Fruit fly (Drosophila melanogaster) whole organism, embryonic: ENCODE data around the gene CG43954.

ENCODE experiments used
- Blimp-1 ChIP-seq: fragments of 200-800 bp; sonication (Bioruptor generic); optimal IDR thresholded peaks from 3 replicates; lab custom pipeline; 2018; ENCODE audit warnings: missing biosample characterization, missing genetic modification characterization, mild to moderate bottlenecking, moderate library complexity, missing genetic modification reagents
- CG10543 ChIP-seq: fragments of 200-800 bp; sonication (Bioruptor generic); optimal IDR thresholded peaks from 3 replicates; lab custom pipeline; 2017; ENCODE audit warnings: missing biosample characterization, mild to moderate bottlenecking, missing genetic modification characterization, moderate library complexity
- CG11398 ChIP-seq: fragments of 200-800 bp; sonication (Bioruptor generic); optimal IDR thresholded peaks from 2 replicates; lab custom pipeline; 2016; ENCODE audit warnings: missing biosample characterization, missing genetic modification characterization
- CG11504 ChIP-seq: fragments of 200-800 bp; sonication (Bioruptor generic); optimal IDR thresholded peaks from 3 replicates; lab custom pipeline; 2019; ENCODE audit warnings: missing biosample characterization, mild to moderate bottlenecking, missing genetic modification characterization, moderate library complexity
- CG17361 ChIP-seq: fragments of 200-800 bp; sonication (Bioruptor generic); IDR thresholded peaks from 3 replicates; pipeline ENCODE4 v1.3.6; 2022; ENCODE audit warnings: missing biosample characterization, missing genetic modification characterization
- CG17612 ChIP-seq: fragments of 200-800 bp; sonication (Bioruptor generic); IDR thresholded peaks from 2 replicates; pipeline ENCODE4 v1.3.6; 2022; ENCODE audit warnings: missing biosample characterization, missing genetic modification characterization
- CG18011 ChIP-seq: fragments of 200-800 bp; sonication (Bioruptor generic); optimal IDR thresholded peaks from 2 replicates; lab custom pipeline; 2017; ENCODE audit warnings: missing biosample characterization, missing genetic modification characterization, mild to moderate bottlenecking, moderate library complexity, missing genotype
- CG18262 ChIP-seq: fragments of 200-800 bp; optimal IDR thresholded peaks from 3 replicates; lab custom pipeline; 2019; ENCODE audit warnings: missing biosample characterization, mild to moderate bottlenecking, missing genetic modification characterization, moderate library complexity
- CG2712 ChIP-seq: fragments of 200-800 bp; optimal IDR thresholded peaks from 3 replicates; lab custom pipeline; 2019; ENCODE audit warnings: missing biosample characterization, mild to moderate bottlenecking, missing genetic modification characterization, moderate library complexity
- CG2889 ChIP-seq: fragments of 200-800 bp; sonication (Bioruptor generic); IDR thresholded peaks from 3 replicates; pipeline ENCODE4 v1.3.6; 2022; ENCODE audit warnings: missing biosample characterization, missing genetic modification characterization
- CG34376 ChIP-seq: fragments of 200-800 bp; sonication (Bioruptor generic); optimal IDR thresholded peaks from 2 replicates; lab custom pipeline; 2018; ENCODE audit warnings: missing biosample characterization, mild to moderate bottlenecking, missing genetic modification characterization
- CG34422 ChIP-seq: fragments of 200-800 bp; sonication (Bioruptor generic); IDR thresholded peaks from 3 replicates; pipeline ENCODE4 v1.3.6; 2022; ENCODE audit warnings: missing biosample characterization, missing genetic modification characterization
- CG42726 ChIP-seq: fragments of 200-800 bp; sonication (Bioruptor generic); IDR thresholded peaks from 2 replicates; pipeline ENCODE4 v1.3.6; 2022; ENCODE audit warnings: missing biosample characterization, missing genetic modification characterization; ENCODE audit not compliant: partially characterized antibody
- CG5245 ChIP-seq: fragments of 200-800 bp; sonication (Bioruptor generic); optimal IDR thresholded peaks from 3 replicates; lab custom pipeline; 2016; ENCODE audit warnings: missing biosample characterization, missing genetic modification characterization
- CG6689 ChIP-seq: fragments of 200-800 bp; sonication (Bioruptor generic); IDR thresholded peaks from 2 replicates; pipeline ENCODE4 v1.3.6; 2022; ENCODE audit warnings: missing biosample characterization, missing genetic modification characterization
- CG8924 ChIP-seq: fragments of 200-800 bp; optimal IDR thresholded peaks from 3 replicates; lab custom pipeline; 2019; ENCODE audit warnings: missing biosample characterization, mild to moderate bottlenecking, missing genetic modification characterization, moderate library complexity
- CTCF ChIP-seq: fragments of 200-800 bp; sonication (Bioruptor generic); optimal IDR thresholded peaks from 2 replicates; lab custom pipeline; 2017; ENCODE audit warnings: missing biosample characterization, mild to moderate bottlenecking, missing genetic modification characterization, moderate library complexity
- Doc2 ChIP-seq: fragments of 200-800 bp; sonication (Bioruptor generic); IDR thresholded peaks from 2 replicates; pipeline ENCODE4 v1.3.6; 2022; ENCODE audit warnings: missing biosample characterization, missing genetic modification characterization
- Eip74EF ChIP-seq, 2 experiments: fragments of 200-800 bp in 1 of 2; fragments of >200 bp in 1 of 2; sonication (Bioruptor generic) in 1 of 2; optimal IDR thresholded peaks; 2 replicates each; lab custom pipeline; 2017 to 2019; ENCODE audit warnings: missing biosample characterization in 2 of 2, missing genetic modification characterization in 2 of 2, mild to moderate bottlenecking in 1 of 2, moderate library complexity in 1 of 2
- H15 ChIP-seq: fragments of 200-800 bp; sonication (Bioruptor generic); IDR thresholded peaks from 3 replicates; pipeline ENCODE4 v1.3.6; 2022; ENCODE audit warnings: missing biosample characterization, missing genetic modification characterization
- HmgZ ChIP-seq: fragments of 200-800 bp; sonication (Bioruptor generic); optimal IDR thresholded peaks from 2 replicates; lab custom pipeline; 2018; ENCODE audit warnings: missing biosample characterization, mild to moderate bottlenecking, missing genetic modification characterization
- Sox102F ChIP-seq: fragments of 200-800 bp; sonication (Bioruptor generic); optimal IDR thresholded peaks from 2 replicates; lab custom pipeline; 2018; ENCODE audit warnings: missing biosample characterization, mild to moderate bottlenecking, missing genetic modification characterization, moderate library complexity
- TFAM ChIP-seq: fragments of 200-800 bp; sonication (Bioruptor generic); optimal IDR thresholded peaks from 2 replicates; lab custom pipeline; 2017; ENCODE audit warnings: missing biosample characterization, missing genetic modification characterization, inconsistent platforms
- Taf1 ChIP-seq: fragments of 200-800 bp; sonication (Bioruptor generic); IDR thresholded peaks from 2 replicates; pipeline ENCODE4 v1.3.6; 2022; ENCODE audit warnings: missing biosample characterization, missing genetic modification characterization
- Xbp1 ChIP-seq: fragments of 200-800 bp; sonication (Bioruptor generic); optimal IDR thresholded peaks from 3 replicates; lab custom pipeline; 2016; ENCODE audit warnings: missing biosample characterization, mild to moderate bottlenecking, missing genetic modification characterization
- abd-A ChIP-seq: fragments of 200-800 bp; sonication (Bioruptor generic); optimal IDR thresholded peaks from 3 replicates; lab custom pipeline; 2019; ENCODE audit warnings: missing biosample characterization, mild to moderate bottlenecking, missing genetic modification characterization, moderate library complexity
- ara ChIP-seq: fragments of 200-800 bp; sonication (Bioruptor generic); IDR thresholded peaks from 2 replicates; pipeline ENCODE4 v1.3.6; 2022; ENCODE audit warnings: missing biosample characterization, missing genetic modification characterization
- chinmo ChIP-seq: fragments of 200-800 bp; sonication (Bioruptor generic); IDR thresholded peaks from 4 replicates; pipeline ENCODE4 v1.3.6; 2022; ENCODE audit warnings: missing biosample characterization, missing genetic modification characterization; ENCODE audit not compliant: partially characterized antibody
- ci ChIP-seq: fragments of 200-800 bp; sonication (Bioruptor generic); IDR thresholded peaks from 3 replicates; pipeline ENCODE4 v1.3.6; 2022; ENCODE audit warnings: missing biosample characterization, missing genetic modification characterization
- crol ChIP-seq: fragments of 200-800 bp; sonication (Bioruptor generic); IDR thresholded peaks from 2 replicates; pipeline ENCODE4 v1.3.6; 2022; ENCODE audit warnings: missing biosample characterization, missing genetic modification characterization
- eve ChIP-seq, 2 experiments: fragments of >200 bp; optimal IDR thresholded peaks; 2 replicates each; lab custom pipeline; 2017; ENCODE audit warnings: missing biosample characterization in 2 of 2, missing genetic modification characterization in 2 of 2
- fd64A ChIP-seq: fragments of 200-800 bp; sonication (Bioruptor generic); optimal IDR thresholded peaks from 3 replicates; lab custom pipeline; 2018; ENCODE audit warnings: missing biosample characterization, mild to moderate bottlenecking, missing genetic modification characterization
- gcm ChIP-seq: fragments of 200-800 bp; sonication (Bioruptor generic); optimal IDR thresholded peaks from 2 replicates; lab custom pipeline; 2019; ENCODE audit warnings: missing biosample characterization, mild to moderate bottlenecking, missing genetic modification characterization, moderate library complexity
- kni ChIP-seq: fragments of 200-800 bp; sonication (Bioruptor generic); optimal IDR thresholded peaks from 3 replicates; lab custom pipeline; 2017; ENCODE audit warnings: mild to moderate bottlenecking, missing biosample characterization, missing genetic modification reagents, missing genetic modification characterization
- lbe ChIP-seq: fragments of 200-800 bp; sonication (Bioruptor generic); optimal IDR thresholded peaks from 2 replicates; lab custom pipeline; 2016; ENCODE audit warnings: missing biosample characterization, mild to moderate bottlenecking, missing genetic modification characterization
- mirr ChIP-seq: fragments of 200-800 bp; sonication (Bioruptor generic); optimal IDR thresholded peaks from 3 replicates; lab custom pipeline; 2018; ENCODE audit warnings: missing biosample characterization, mild to moderate bottlenecking, missing genetic modification characterization
- oc ChIP-seq: fragments of 200-800 bp; sonication (Bioruptor generic); optimal IDR thresholded peaks from 2 replicates; lab custom pipeline; 2018; ENCODE audit warnings: missing biosample characterization, mild to moderate bottlenecking, missing genetic modification characterization, moderate library complexity
- p53 ChIP-seq: fragments of 200-800 bp; sonication (Bioruptor generic); optimal IDR thresholded peaks from 2 replicates; lab custom pipeline; 2016; ENCODE audit warnings: missing biosample characterization, missing genetic modification characterization
- pros ChIP-seq: fragments of 200-800 bp; sonication (Bioruptor generic); optimal IDR thresholded peaks from 3 replicates; lab custom pipeline; 2019; ENCODE audit warnings: missing biosample characterization, mild to moderate bottlenecking, missing genetic modification characterization, moderate library complexity
- schlank ChIP-seq: fragments of 200-800 bp; sonication (Bioruptor generic); optimal IDR thresholded peaks from 2 replicates; lab custom pipeline; 2018; ENCODE audit warnings: missing biosample characterization, mild to moderate bottlenecking, missing genetic modification characterization
- sd ChIP-seq: fragments of 200-800 bp; sonication (Bioruptor generic); optimal IDR thresholded peaks from 3 replicates; lab custom pipeline; 2018; ENCODE audit warnings: missing biosample characterization, mild to moderate bottlenecking, missing genetic modification characterization, moderate library complexity
- sens ChIP-seq: fragments of 200-800 bp; sonication (Bioruptor generic); peaks from one replicate; lab custom pipeline; 2016; ENCODE audit warnings: missing biosample characterization, missing genetic modification characterization
- twi ChIP-seq: fragments of 200-800 bp; optimal IDR thresholded peaks from 2 replicates; lab custom pipeline; 2019; ENCODE audit warnings: missing biosample characterization, mild to moderate bottlenecking, missing genetic modification characterization, moderate library complexity
- vvl ChIP-seq: fragments of 200-800 bp; sonication (Bioruptor generic); IDR thresholded peaks from 2 replicates; pipeline ENCODE4 v1.3.6; 2022; ENCODE audit warnings: missing biosample characterization, missing genetic modification characterization
- z ChIP-seq: fragments of 200-800 bp; sonication (Bioruptor generic); IDR thresholded peaks from 3 replicates; pipeline ENCODE4 v1.3.6; 2022; ENCODE audit warnings: missing biosample characterization, missing genetic modification characterization

The CG43954 gene

DNA sequence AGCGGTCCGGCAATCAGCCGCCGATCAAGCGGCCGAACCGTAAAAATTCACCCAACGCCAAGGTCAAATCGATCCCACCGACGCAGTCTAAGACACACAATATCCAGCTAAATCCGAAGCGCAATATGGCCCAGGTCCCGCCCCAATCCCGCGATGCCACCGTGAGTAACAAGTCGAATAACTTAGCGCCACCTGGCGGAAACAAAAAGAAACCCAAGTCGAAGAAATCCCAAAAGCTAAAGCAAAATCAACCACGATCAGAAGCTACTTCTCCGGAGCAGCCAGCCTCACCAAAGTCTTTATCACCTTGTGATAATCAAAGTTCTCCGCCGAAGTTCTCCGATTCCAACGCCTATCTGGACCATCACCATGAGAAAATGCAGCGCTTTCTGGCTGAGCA is 5.8 kb downstream of the CG43954 start:
- TF ChIP-seq CTCF (peak; percentile 84), Doc2 (GFP tag; lab: Robert Waterston, UW) (no peak)

- TF ChIP-seq CG2712 (tag; lab: Kevin White, UChicago) (no peak), CG18262 (tag; lab: Kevin White, UChicago) (peak; percentile 7), Sox102F (GFP tag; lab: Kevin White, UChicago) (peak; percentile 24), sens (peak; percentile 11)
Measured at dm6 chr3L:16704673-16705072, 6.8 kb downstream of the CG43954 start, which contains the start of gene CG9692. Gene CG9692 (plus strand): TSS chr3L:16704973.

- TF ChIP-seq oc (tag; lab: Kevin White, UChicago), result peak; percentile 9
- peak; percentile 55 for TF ChIP-seq abd-A (tag; lab: Kevin White, UChicago)
- peak; percentile 99 for TF ChIP-seq Blimp-1
- TF ChIP-seq CG18011 (GFP tag; lab: Kevin White, UChicago), result no peak
- no peak for TF ChIP-seq CG11504
- no peak for TF ChIP-seq CG6689 (GFP tag; lab: Robert Waterston, UW)
- TF ChIP-seq p53 (GFP tag; lab: Kevin White, UChicago), result no peak
- TF ChIP-seq z (GFP tag; lab: Robert Waterston, UW), result peak; percentile 92
- TF ChIP-seq eve (GFP tag; optimal IDR thresholded peaks at IDR 0.05; lab: Kevin White, UChicago), result peak in 1 of 2 experiments; percentile 21
- peak; percentile 70; the same call in 1 of the 2 replicates for TF ChIP-seq vvl (GFP tag; lab: Robert Waterston, UW)
- peak; percentile 89 for TF ChIP-seq crol (GFP tag; lab: Robert Waterston, UW)
- peak; percentile 17 for TF ChIP-seq pros (GFP tag; lab: Kevin White, UChicago)
- TF ChIP-seq kni (GFP tag; lab: Kevin White, UChicago), result peak; percentile 51
- no peak for TF ChIP-seq TFAM (GFP tag; lab: Kevin White, UChicago)
- no peak for TF ChIP-seq CG11398 (GFP tag; lab: Kevin White, UChicago)
Measured at dm6 chr3L:16704251-16704650, 7.2 kb downstream of the CG43954 start.

dm6 chr3L:16702866-16703265 is 8.6 kb downstream of the CG43954 start:
- TF ChIP-seq chinmo (GFP tag; lab: Robert Waterston, UW), result 0 out of 4 replicates have a peak, but pooled peaks have one; percentile 32
- TF ChIP-seq CG17612, result no peak
- TF ChIP-seq mirr, result peak; percentile 1
- TF ChIP-seq Xbp1, result no peak
- no peak for TF ChIP-seq H15
- no peak for TF ChIP-seq CG8924 (tag; lab: Kevin White, UChicago)
- no peak for TF ChIP-seq CG17361
- TF ChIP-seq CG2889 (GFP tag; lab: Robert Waterston, UW), result no peak
- no peak for TF ChIP-seq CG34422 (GFP tag; lab: Robert Waterston, UW)
- peak; percentile 54 for TF ChIP-seq sd (tag; lab: Kevin White, UChicago)
- TF ChIP-seq CG34376, result no peak
- peak; percentile 95 for TF ChIP-seq crol (GFP tag; lab: Robert Waterston, UW)
- TF ChIP-seq twi (tag; lab: Kevin White, UChicago), result peak; percentile 2
- peak; percentile 42; the same call in 1 of the 2 replicates for TF ChIP-seq ara (GFP tag; lab: Robert Waterston, UW)
- no peak for TF ChIP-seq eve (GFP tag; optimal IDR thresholded peaks at IDR 0.05; lab: Kevin White, UChicago)
- TF ChIP-seq z (GFP tag; lab: Robert Waterston, UW), result peak; percentile 85
- no peak for TF ChIP-seq CG5245 (GFP tag; lab: Kevin White, UChicago)
- peak; percentile 11 for TF ChIP-seq gcm
- TF ChIP-seq Taf1 (GFP tag; lab: Robert Waterston, UW), result no peak
- peak in 1 of 2 experiments; percentile 57 for TF ChIP-seq Eip74EF (GFP tag; optimal IDR thresholded peaks at IDR 0.05; lab: Kevin White, UChicago)
- no peak for TF ChIP-seq HmgZ
- TF ChIP-seq CG10543 (GFP tag; lab: Kevin White, UChicago), result peak; percentile 66
- TF ChIP-seq schlank (tag; lab: Kevin White, UChicago), result no peak
- no peak for TF ChIP-seq lbe
- TF ChIP-seq CG11398 (GFP tag; lab: Kevin White, UChicago), result no peak
- TF ChIP-seq abd-A (tag; lab: Kevin White, UChicago), result peak; percentile 66
- peak; percentile 24 for TF ChIP-seq fd64A (GFP tag; lab: Kevin White, UChicago)
- no peak for TF ChIP-seq CG42726 (GFP tag; lab: Robert Waterston, UW)
- TF ChIP-seq ci, result 0 out of 3 replicates have a peak, but pooled peaks have one; percentile 29
